Fruit fly (Drosophila melanogaster): Measurements from ENCODE around the gene kipf.

dm6 chr3R:7886859-7887190, 26.8 kb upstream of the kipf start, which contains the start of gene ArgRS-m:
- TF ChIP-seq CG8478 (optimal IDR thresholded peaks at IDR 0.05) (no peak), usp (GFP tag; optimal IDR thresholded peaks at IDR 0.05) (no peak), psq (optimal IDR thresholded peaks at IDR 0.05) (no peak), pan (optimal IDR thresholded peaks at IDR 0.05) (no peak), Dll (optimal IDR thresholded peaks at IDR 0.05) (no peak), EcR (GFP tag; optimal IDR thresholded peaks at IDR 0.05) (no peak)
